Worm (Caenorhabditis elegans): ENCODE measurements around the gene W03C9.1.

ce11 chrII:11963132-11963630, 1.3 kb upstream of the W03C9.1 start:
- TF ChIP-seq sea-2 (GFP tag; optimal IDR thresholded peaks at IDR 0.05) (no peak), nhr-76 (tag; optimal IDR thresholded peaks at IDR 0.05) (no peak), nhr-28 (tag; optimal IDR thresholded peaks at IDR 0.05) (no peak), elt-3 (tag; optimal IDR thresholded peaks at IDR 0.05) (no peak), nhr-77 (tag; optimal IDR thresholded peaks at IDR 0.05) (no peak), nhr-12 (tag; optimal IDR thresholded peaks at IDR 0.05) (no peak), unc-39 (tag; optimal IDR thresholded peaks at IDR 0.05) (no peak), ceh-16 (tag; optimal IDR thresholded peaks at IDR 0.05) (no peak), ceh-9 (tag; optimal IDR thresholded peaks at IDR 0.05) (no peak)

Data from whole organism, L3 larva.